Worm (Caenorhabditis elegans): ENCODE measurements around the gene abu-2.

- TF ChIP-seq ama-1 (optimal IDR thresholded peaks at IDR 0.05) (no peak), pes-1 (GFP tag; IDR thresholded peaks at IDR 0.05) (no peak), flt-1 (GFP tag; IDR thresholded peaks at IDR 0.05) (no peak), F13C5.2 (tag; optimal IDR thresholded peaks at IDR 0.05) (no peak), tbx-11 (GFP tag; IDR thresholded peaks at IDR 0.05) (no peak), scrt-1 (GFP tag; IDR thresholded peaks at IDR 0.05) (no peak), ets-7 (tag; optimal IDR thresholded peaks at IDR 0.05) (no peak), tbx-37 (GFP tag; conservative IDR thresholded peaks at IDR 0.05) (no peak)
These were observed 16.6 kb downstream of the abu-2 start, which contains the start of gene F56C3.9 for ce11 chrX:1393891-1394290.

Measured in whole organism, early embryonic.